Worm (Caenorhabditis elegans): ENCODE results near the gene srj-4.

ce11 chrV:12208678-12209077 is 45.7 kb downstream of the srj-4 start:
- no peak for TF ChIP-seq nhr-77 (tag; optimal IDR thresholded peaks at IDR 0.05)
- TF ChIP-seq C34B4.2 (tag; optimal IDR thresholded peaks at IDR 0.05): no peak
- TF ChIP-seq unc-86 (tag; optimal IDR thresholded peaks at IDR 0.05): no peak
- no peak for TF ChIP-seq mdl-1 (tag; optimal IDR thresholded peaks at IDR 0.05)
- TF ChIP-seq unc-62 (GFP tag; optimal IDR thresholded peaks at IDR 0.05): no peak
- no peak for TF ChIP-seq ztf-4 (tag; optimal IDR thresholded peaks at IDR 0.05)
- no peak for TF ChIP-seq nhr-237 (tag; optimal IDR thresholded peaks at IDR 0.05)
- TF ChIP-seq hpl-2 (GFP tag; optimal IDR thresholded peaks at IDR 0.05): no peak
- TF ChIP-seq ceh-8 (GFP tag; optimal IDR thresholded peaks at IDR 0.05): no peak
- TF ChIP-seq ama-1 (optimal IDR thresholded peaks at IDR 0.05): no peak
- TF ChIP-seq egl-27 (tag; optimal IDR thresholded peaks at IDR 0.05): no peak

All from whole organism, L1 larva.